Worm (Caenorhabditis elegans): ENCODE data around the gene sri-9.

sri-9 gene

DNA sequence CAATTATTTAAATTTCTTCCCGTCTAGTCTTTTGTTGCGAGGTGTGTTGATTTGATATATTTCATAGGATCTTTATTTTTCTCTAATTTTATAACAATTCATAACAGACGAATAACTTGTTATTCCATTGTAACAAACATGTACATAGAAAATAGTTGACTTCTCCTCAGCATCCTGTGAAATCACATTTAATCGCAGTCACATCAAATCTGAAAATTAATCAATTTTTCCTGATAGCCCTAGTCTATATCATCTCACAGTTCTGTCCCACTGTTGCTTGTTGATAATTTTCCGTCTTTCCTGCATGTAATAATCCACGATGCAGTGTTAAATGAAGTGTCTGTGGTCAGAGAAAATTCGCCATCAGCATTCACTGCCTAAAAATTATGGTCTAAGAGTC lies 13.5 kb upstream of the sri-9 start:
- TF ChIP-seq aly-2 (tag; optimal IDR thresholded peaks at IDR 0.05), result no peak
- TF ChIP-seq lin-39 (tag; optimal IDR thresholded peaks at IDR 0.05), result no peak
- TF ChIP-seq lin-13 (GFP tag; optimal IDR thresholded peaks at IDR 0.05), result no peak
- TF ChIP-seq crh-2 (tag; optimal IDR thresholded peaks at IDR 0.05), result no peak
- no peak for TF ChIP-seq nhr-25 (tag; optimal IDR thresholded peaks at IDR 0.05)
- TF ChIP-seq skn-1 (tag; optimal IDR thresholded peaks at IDR 0.05), result no peak
- no peak for TF ChIP-seq nhr-129 (tag; optimal IDR thresholded peaks at IDR 0.05)
- no peak for TF ChIP-seq nhr-11 (tag; optimal IDR thresholded peaks at IDR 0.05)
- TF ChIP-seq ceh-82 (tag; optimal IDR thresholded peaks at IDR 0.05), result no peak
- no peak for TF ChIP-seq nhr-77 (tag; optimal IDR thresholded peaks at IDR 0.05)
- TF ChIP-seq F13H6.1 (tag; optimal IDR thresholded peaks at IDR 0.05), result no peak
- no peak for TF ChIP-seq sma-3 (GFP tag; optimal IDR thresholded peaks at IDR 0.05)
- no peak for TF ChIP-seq R02D3.7 (tag; optimal IDR thresholded peaks at IDR 0.05)
- TF ChIP-seq unc-55 (GFP tag; optimal IDR thresholded peaks at IDR 0.05), result no peak
- no peak for TF ChIP-seq alr-1 (tag; optimal IDR thresholded peaks at IDR 0.05)
- no peak for TF ChIP-seq nhr-23 (tag; optimal IDR thresholded peaks at IDR 0.05)
- no peak for TF ChIP-seq blmp-1 (tag; optimal IDR thresholded peaks at IDR 0.05; ENCODE audit: insufficient read depth)
- no peak for TF ChIP-seq elt-3 (tag; optimal IDR thresholded peaks at IDR 0.05)
- no peak for TF ChIP-seq elt-1 (tag; optimal IDR thresholded peaks at IDR 0.05)

- TF ChIP-seq unc-39 (tag; optimal IDR thresholded peaks at IDR 0.05) (no peak), unc-62 (GFP tag; optimal IDR thresholded peaks at IDR 0.05) (no peak), nhr-6 (tag; optimal IDR thresholded peaks at IDR 0.05) (no peak), nhr-77 (tag; optimal IDR thresholded peaks at IDR 0.05) (no peak), unc-55 (GFP tag; optimal IDR thresholded peaks at IDR 0.05) (no peak), ceh-16 (tag; optimal IDR thresholded peaks at IDR 0.05) (no peak), nhr-237 (tag; optimal IDR thresholded peaks at IDR 0.05) (no peak), ZK546.5 (tag; optimal IDR thresholded peaks at IDR 0.05) (no peak), ztf-11 (tag; optimal IDR thresholded peaks at IDR 0.05) (no peak), lin-11 (tag; optimal IDR thresholded peaks at IDR 0.05) (no peak), sma-9 (GFP tag; optimal IDR thresholded peaks at IDR 0.05) (no peak), sma-9 (tag; optimal IDR thresholded peaks at IDR 0.05) (no peak), dmd-4 (tag; optimal IDR thresholded peaks at IDR 0.05) (no peak), nhr-10 (tag; optimal IDR thresholded peaks at IDR 0.05) (no peak), Y55F3AM.14 (GFP tag; optimal IDR thresholded peaks at IDR 0.05) (no peak), elt-3 (tag; optimal IDR thresholded peaks at IDR 0.05) (no peak), elt-1 (tag; optimal IDR thresholded peaks at IDR 0.05) (no peak), mbf-1 (tag; optimal IDR thresholded peaks at IDR 0.05) (no peak), zag-1 (tag; optimal IDR thresholded peaks at IDR 0.05) (no peak), mab-5 (tag; optimal IDR thresholded peaks at IDR 0.05) (no peak)
These were observed 12.7 kb upstream of the sri-9 start, which contains the start of gene Y102A5C.27 for ce11 chrV:16988614-16989013. TSS of gene Y102A5C.27 (minus strand) at chrV:16988714.

DNA sequence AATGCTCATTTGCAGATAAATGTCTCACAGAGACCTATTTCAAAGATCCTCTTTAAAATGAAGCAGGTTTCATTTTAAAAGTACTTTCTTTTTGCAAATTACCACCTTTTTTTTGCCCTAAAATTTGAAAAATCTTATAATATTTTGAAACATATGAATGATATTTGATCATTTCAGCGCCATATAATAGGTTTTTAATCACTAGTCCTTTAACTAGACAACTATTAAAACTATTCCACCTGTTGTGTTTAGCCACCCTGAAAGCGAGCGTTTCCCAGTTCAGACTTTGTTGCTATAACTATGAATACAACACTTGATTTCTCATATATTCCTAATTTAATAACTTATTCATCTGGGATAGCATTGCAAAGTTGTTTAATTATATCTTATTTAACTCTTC lies 9.5 kb upstream of the sri-9 start, which contains the start of gene srz-95:
Gene srz-95 (plus strand): TSS at position 301 of the 400 bp plus-strand sequence.
- TF ChIP-seq unc-39 (tag; optimal IDR thresholded peaks at IDR 0.05) (no peak), nhr-23 (tag; optimal IDR thresholded peaks at IDR 0.05) (no peak), aly-2 (tag; optimal IDR thresholded peaks at IDR 0.05) (no peak), ceh-82 (tag; optimal IDR thresholded peaks at IDR 0.05) (no peak), ztf-11 (tag; optimal IDR thresholded peaks at IDR 0.05) (no peak), snpc-4 (tag; optimal IDR thresholded peaks at IDR 0.05) (no peak), egl-27 (tag; optimal IDR thresholded peaks at IDR 0.05) (no peak), zag-1 (tag; optimal IDR thresholded peaks at IDR 0.05) (no peak), lin-39 (tag; optimal IDR thresholded peaks at IDR 0.05) (no peak), nhr-10 (tag; optimal IDR thresholded peaks at IDR 0.05) (no peak), elt-1 (tag; optimal IDR thresholded peaks at IDR 0.05) (no peak), fos-1 (tag; optimal IDR thresholded peaks at IDR 0.05) (no peak), mdl-1 (tag; optimal IDR thresholded peaks at IDR 0.05) (no peak), ztf-4 (tag; optimal IDR thresholded peaks at IDR 0.05) (no peak), nhr-21 (tag; optimal IDR thresholded peaks at IDR 0.05) (no peak)
